Worm (Caenorhabditis elegans) whole organism, early embryonic: Measurements from ENCODE around the gene dpy-17.
A peak's percentile ranks its signal among the peaks of the same experiment; 100 is the strongest.
"Not testable (repeated sequence)": the region's sequence is repeated elsewhere in the genome, so short reads cannot be mapped to it uniquely, and the experiment has no call there.

Experiments used
- B0310.2 ChIP-seq: sonication (generic microtip); optimal IDR thresholded peaks from 2 replicates; lab custom pipeline; 2016; ENCODE audit warnings: mild to moderate bottlenecking, missing genetic modification characterization, missing compliant biosample characterization
- F13C5.2 ChIP-seq: sonication (generic microtip); optimal IDR thresholded peaks from 2 replicates; lab custom pipeline; 2017; ENCODE audit warnings: mild to moderate bottlenecking, missing genetic modification characterization, inconsistent platforms, missing compliant biosample characterization
- aly-1 ChIP-seq: sonication (generic microtip); optimal IDR thresholded peaks from 2 replicates; lab custom pipeline; 2016; ENCODE audit warnings: missing genetic modification characterization, missing compliant biosample characterization
- ama-1 ChIP-seq: fragments of 150-350 bp; optimal IDR thresholded peaks from 2 replicates; lab custom pipeline; 2014
- ceh-13 ChIP-seq: fragments of 200-800 bp; sonication (Bioruptor generic); optimal IDR thresholded peaks from 2 replicates; lab custom pipeline; 2018; ENCODE audit warnings: mild to moderate bottlenecking, missing genetic modification characterization, missing compliant biosample characterization
- ceh-36 ChIP-seq: sonication (generic microtip); optimal IDR thresholded peaks from 2 replicates; lab custom pipeline; 2016; ENCODE audit warnings: missing genetic modification characterization, inconsistent platforms, missing compliant biosample characterization
- ets-7 ChIP-seq: sonication (generic microtip); optimal IDR thresholded peaks from 2 replicates; lab custom pipeline; 2016; ENCODE audit warnings: missing genotype, missing genetic modification characterization, missing compliant biosample characterization
- flt-1 ChIP-seq: fragments of 200-800 bp; sonication (Bioruptor generic); IDR thresholded peaks from 2 replicates; pipeline ENCODE4 v1.3.6; 2022; ENCODE audit warnings: missing genetic modification characterization, missing compliant biosample characterization
- hmbx-1 ChIP-seq: sonication (generic microtip); optimal IDR thresholded peaks from 2 replicates; lab custom pipeline; 2016; ENCODE audit warnings: mild to moderate bottlenecking, missing genetic modification characterization, missing compliant biosample characterization
- hmg-4 ChIP-seq: fragments of 200-800 bp; sonication (Bioruptor generic); optimal IDR thresholded peaks from 2 replicates; lab custom pipeline; 2018; ENCODE audit warnings: mild to moderate bottlenecking, missing genetic modification characterization, missing compliant biosample characterization
- hnd-1 ChIP-seq: sonication (generic microtip); optimal IDR thresholded peaks from 2 replicates; lab custom pipeline; 2016; ENCODE audit warnings: missing genetic modification characterization, missing compliant biosample characterization
- pes-1 ChIP-seq: fragments of 200-800 bp; sonication (Bioruptor generic); IDR thresholded peaks from 2 replicates; pipeline ENCODE4 v1.3.6; 2022; ENCODE audit warnings: missing genetic modification reagents, missing genetic modification characterization, missing compliant biosample characterization
- scrt-1 ChIP-seq: fragments of 200-800 bp; sonication (Bioruptor generic); IDR thresholded peaks from 2 replicates; pipeline ENCODE4 v1.3.6; 2022; ENCODE audit warnings: missing genetic modification characterization, missing compliant biosample characterization
- sea-1 ChIP-seq: fragments of 200-800 bp; sonication (Bioruptor generic); conservative IDR thresholded peaks from 2 replicates; pipeline ENCODE4 v1.3.6; 2022; ENCODE audit warnings: missing genetic modification characterization, missing compliant biosample characterization
- tbx-11 ChIP-seq: fragments of 200-800 bp; sonication (Bioruptor generic); IDR thresholded peaks from 2 replicates; pipeline ENCODE4 v1.3.6; 2022; ENCODE audit warnings: missing genetic modification characterization, missing compliant biosample characterization
- tbx-37 ChIP-seq: fragments of 200-800 bp; sonication (Bioruptor generic); conservative IDR thresholded peaks from 2 replicates; pipeline ENCODE4 v1.3.6; 2022; ENCODE audit warnings: missing genetic modification reagents, missing genetic modification characterization, missing compliant biosample characterization
- tra-4 ChIP-seq: sonication (generic microtip); optimal IDR thresholded peaks from 2 replicates; lab custom pipeline; 2017; ENCODE audit warnings: missing genetic modification characterization, missing compliant biosample characterization

Gene dpy-17

ce11 chrIII:5106893-5107471 is at the start of gene dpy-17:
dpy-17 (plus strand) TSS chrIII:5107330.
- TF ChIP-seq ceh-36 (peak; percentile 17), pes-1 (GFP tag; lab: Robert Waterston, UW) (no peak), ets-7 (tag; lab: Kevin White, UChicago) (no peak), ama-1 (lab: Kevin White, UChicago) (peak; percentile 71), scrt-1 (GFP tag; lab: Robert Waterston, UW) (0 out of 2 replicates have a peak, but pooled peaks have one; percentile 42), hmg-4 (peak; percentile 54), sea-1 (GFP tag; lab: Robert Waterston, UW) (0 out of 2 replicates have a peak, but pooled peaks have one; percentile 20), F13C5.2 (no peak)

DNA sequence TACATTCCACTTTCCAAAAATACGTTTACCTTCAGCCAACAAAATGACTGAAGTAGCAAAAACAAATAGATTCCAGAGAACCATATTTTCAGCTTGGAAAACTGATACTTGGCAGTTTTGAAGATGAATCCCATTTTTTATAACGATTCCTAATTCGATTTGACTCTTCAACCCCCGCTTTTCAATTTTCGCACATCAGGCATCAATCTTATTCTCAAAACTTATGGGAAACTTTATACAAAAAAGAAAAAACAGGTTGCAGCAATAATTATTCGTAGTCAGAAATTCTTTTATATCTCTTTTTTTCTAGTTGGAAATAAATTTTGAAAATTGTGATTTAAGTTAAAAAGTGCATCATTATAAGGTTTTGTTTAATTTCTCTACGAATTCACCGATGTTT is 45.3 kb upstream of the dpy-17 start, which contains the start of gene C45G9.10:
Gene C45G9.10 (minus strand): TSS at position 101 of the 400 bp plus-strand sequence.
- TF ChIP-seq hnd-1 (tag; lab: Kevin White, UChicago) (no peak), B0310.2 (tag; lab: Kevin White, UChicago) (no peak), scrt-1 (GFP tag; lab: Robert Waterston, UW) (no peak), pes-1 (GFP tag; lab: Robert Waterston, UW) (no peak), hmg-4 (no peak), sea-1 (GFP tag; lab: Robert Waterston, UW) (no peak), ama-1 (lab: Kevin White, UChicago) (no peak), flt-1 (GFP tag; lab: Robert Waterston, UW) (no peak), ceh-13 (GFP tag; lab: Kevin White, UChicago) (no peak), tbx-37 (GFP tag; lab: Robert Waterston, UW) (no peak), tbx-11 (GFP tag; lab: Robert Waterston, UW) (no peak), F13C5.2 (no peak), ets-7 (tag; lab: Kevin White, UChicago) (no peak), tra-4 (tag; lab: Kevin White, UChicago) (no peak), aly-1 (no peak)

DNA sequence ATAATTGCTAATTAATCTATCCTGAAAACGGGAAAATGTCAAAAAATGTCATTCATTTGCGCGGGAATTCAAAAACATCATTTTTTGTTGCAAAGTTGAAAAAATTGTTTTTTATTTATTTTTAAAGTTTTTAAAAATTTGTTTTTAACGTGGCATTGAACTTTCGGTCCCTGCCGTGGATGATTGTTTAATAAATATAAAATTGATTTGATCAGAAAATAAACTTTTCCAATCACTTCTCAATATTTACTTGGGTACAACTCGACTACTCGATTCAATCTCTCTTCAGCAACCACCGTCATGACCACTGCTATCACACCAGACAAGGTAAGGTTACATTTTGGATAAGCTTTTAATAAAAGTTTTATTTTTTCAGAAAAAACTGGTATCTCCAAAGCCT is 44.7 kb upstream of the dpy-17 start, which contains the start of gene C45G9.4:
Gene C45G9.4 (plus strand): TSS at position 301 of the 400 bp plus-strand sequence.
- not testable (repeated sequence) for TF ChIP-seq ama-1 (lab: Kevin White, UChicago); hmg-4; pes-1 (GFP tag; lab: Robert Waterston, UW)

ce11 chrIII:5068675-5069233 is 38.4 kb upstream of the dpy-17 start, which contains the start of the genes C45G9.11 and C45G9.2:
C45G9.11 (minus strand) TSS chrIII:5068725.
C45G9.2 (plus strand) TSS chrIII:5069066.
- peak; percentile 59 for TF ChIP-seq F13C5.2
- no peak for TF ChIP-seq pes-1 (GFP tag; lab: Robert Waterston, UW)
- TF ChIP-seq aly-1, result no peak
- TF ChIP-seq flt-1 (GFP tag; lab: Robert Waterston, UW), result 0 out of 2 replicates have a peak, but pooled peaks have one; percentile 21
- TF ChIP-seq sea-1 (GFP tag; lab: Robert Waterston, UW), result no peak
- peak; percentile 82; the same call in 1 of the 2 replicates for TF ChIP-seq tbx-37 (GFP tag; lab: Robert Waterston, UW)

ce11 chrIII:5071509-5071908 is 35.6 kb upstream of the dpy-17 start, which contains the start of gene C45G9.12:
C45G9.12 (minus strand) TSS chrIII:5071609.
- TF ChIP-seq aly-1 (no peak), tbx-37 (GFP tag; lab: Robert Waterston, UW) (no peak), tbx-11 (GFP tag; lab: Robert Waterston, UW) (no peak), tra-4 (tag; lab: Kevin White, UChicago) (no peak), ama-1 (lab: Kevin White, UChicago) (no peak), B0310.2 (tag; lab: Kevin White, UChicago) (no peak), flt-1 (GFP tag; lab: Robert Waterston, UW) (no peak), F13C5.2 (no peak), hmg-4 (no peak), hmbx-1 (tag; lab: Kevin White, UChicago) (no peak), scrt-1 (GFP tag; lab: Robert Waterston, UW) (no peak)

DNA sequence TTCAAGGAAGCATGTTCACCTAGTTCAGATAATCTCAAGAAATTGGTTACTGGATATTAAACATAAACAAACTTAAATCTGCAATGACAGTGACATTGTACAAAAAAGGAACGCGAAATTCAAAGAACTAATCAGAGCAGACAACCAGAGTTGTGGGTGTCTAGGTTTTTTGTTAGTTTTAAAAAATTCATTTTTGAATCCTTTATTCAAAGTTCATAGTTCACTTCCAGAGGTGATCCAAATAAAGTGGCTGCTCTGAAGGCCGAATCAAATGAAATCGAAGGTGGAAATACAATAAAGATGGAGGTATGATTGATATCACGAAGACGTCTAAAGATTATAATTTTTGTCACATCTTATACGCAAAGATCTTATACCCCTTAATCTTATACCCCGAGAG is 32.7 kb upstream of the dpy-17 start, which contains the start of gene ttbk-6:
Gene ttbk-6 (plus strand): TSS at position 301 of the 400 bp plus-strand sequence.
- TF ChIP-seq ets-7 (tag; lab: Kevin White, UChicago) (no peak), ama-1 (lab: Kevin White, UChicago) (no peak), tbx-37 (GFP tag; lab: Robert Waterston, UW) (no peak), tra-4 (tag; lab: Kevin White, UChicago) (no peak), aly-1 (no peak), hnd-1 (tag; lab: Kevin White, UChicago) (no peak), ceh-13 (GFP tag; lab: Kevin White, UChicago) (no peak), hmbx-1 (tag; lab: Kevin White, UChicago) (no peak), ceh-36 (no peak)

- TF ChIP-seq hmbx-1 (tag; lab: Kevin White, UChicago), result no peak
- no peak for TF ChIP-seq scrt-1 (GFP tag; lab: Robert Waterston, UW)
- no peak for TF ChIP-seq hnd-1 (tag; lab: Kevin White, UChicago)
- TF ChIP-seq aly-1, result no peak
These were observed 30.6 kb upstream of the dpy-17 start for ce11 chrIII:5076569-5076968.
